Worm (Caenorhabditis elegans) whole organism, L1 larva: ENCODE results near the gene fem-3.
A peak's percentile ranks its signal among the peaks of the same experiment; 100 is the strongest.

Experiments
- C16A3.4 ChIP-seq: fragments of 150-350 bp; optimal IDR thresholded peaks from 2 replicates; lab custom pipeline; 2014; ENCODE audit warnings: missing biosample characterization, missing genetic modification characterization
- Y116A8C.19 ChIP-seq: sonication (generic microtip); optimal IDR thresholded peaks from 2 replicates; lab custom pipeline; 2016; ENCODE audit warnings: missing compliant biosample characterization, missing genetic modification characterization, borderline replicate concordance
- alr-1 ChIP-seq: fragments of 200-800 bp; sonication (Bioruptor generic); optimal IDR thresholded peaks from 2 replicates; lab custom pipeline; 2018; ENCODE audit warnings: borderline replicate concordance, mild to moderate bottlenecking, missing genetic modification characterization, missing compliant biosample characterization
- ama-1 ChIP-seq: fragments of 150-350 bp; optimal IDR thresholded peaks from 2 replicates; lab custom pipeline; 2014
- ceh-63 ChIP-seq: fragments of 200-800 bp; sonication (Bioruptor generic); optimal IDR thresholded peaks from 2 replicates; lab custom pipeline; 2018; ENCODE audit warnings: mild to moderate bottlenecking, missing genetic modification characterization, missing compliant biosample characterization
- ceh-8 ChIP-seq: fragments of 200-800 bp; sonication (Bioruptor generic); optimal IDR thresholded peaks from 2 replicates; lab custom pipeline; 2018; ENCODE audit warnings: mild to moderate bottlenecking, missing genetic modification characterization, moderate library complexity, missing compliant biosample characterization
- ceh-82 ChIP-seq, 3 experiments: fragments of 150-350 bp in 1 of 3; sonication (generic microtip) in 2 of 3; optimal IDR thresholded peaks; 2 replicates each; lab custom pipeline; 2014 to 2017; ENCODE audit warnings: missing biosample characterization in 3 of 3, missing genetic modification characterization in 3 of 3
- ceh-88 ChIP-seq: fragments of 200-800 bp; sonication (Bioruptor generic); IDR thresholded peaks from 2 replicates; pipeline ENCODE4 v1.3.6; 2022; ENCODE audit warnings: missing genetic modification characterization, missing compliant biosample characterization
- ces-1 ChIP-seq: fragments of 150-350 bp; optimal IDR thresholded peaks from 2 replicates; lab custom pipeline; 2014; ENCODE audit warnings: missing biosample characterization, missing genetic modification reagents, missing genetic modification characterization
- dpl-1 ChIP-seq, 3 experiments: fragments of 150-350 bp in 2 of 3; sonication (generic microtip) in 1 of 3; optimal IDR thresholded peaks; 2 replicates each; lab custom pipeline; 2014 to 2017; ENCODE audit warnings: missing biosample characterization in 3 of 3, missing genetic modification characterization in 3 of 3, missing genetic modification reagents in 3 of 3
- dsc-1 ChIP-seq: sonication (generic microtip); optimal IDR thresholded peaks from 2 replicates; lab custom pipeline; 2016; ENCODE audit warnings: mild to moderate bottlenecking, missing genetic modification characterization, missing compliant biosample characterization
- efl-1 ChIP-seq, 4 experiments: fragments of 150-350 bp; optimal IDR thresholded peaks in 3 of 4; peaks in 1 of 4; 1 replicate in 1 of 4; 2 replicates in 3 of 4; lab custom pipeline; 2014; ENCODE audit warnings: missing biosample characterization in 2 of 4, missing genetic modification characterization in 2 of 4, missing genetic modification reagents in 2 of 4
- efl-3 ChIP-seq: fragments of 200-800 bp; sonication (Bioruptor generic); optimal IDR thresholded peaks from 2 replicates; lab custom pipeline; 2018; ENCODE audit warnings: mild to moderate bottlenecking, missing genetic modification characterization, missing compliant biosample characterization
- egl-27 ChIP-seq, 2 experiments: fragments of 150-350 bp in 1 of 2; sonication (generic microtip); optimal IDR thresholded peaks; 3 replicates each; lab custom pipeline; 2017 to 2018; ENCODE audit warnings: missing biosample characterization in 2 of 2, missing genetic modification characterization in 2 of 2, missing genetic modification reagents in 2 of 2
- elt-2 ChIP-seq: sonication (generic microtip); optimal IDR thresholded peaks from 2 replicates; lab custom pipeline; 2016; ENCODE audit warnings: missing genetic modification characterization, mild to moderate bottlenecking, inconsistent platforms, missing compliant biosample characterization, missing genetic modification reagents
- elt-3 ChIP-seq, 6 experiments: fragments of 150-350 bp in 1 of 6; sonication (generic microtip); optimal IDR thresholded peaks; 2 replicates each; lab custom pipeline; 2017 to 2018; ENCODE audit warnings: missing biosample characterization in 6 of 6, missing genetic modification characterization in 6 of 6, inconsistent platforms in 1 of 6
- ets-5 ChIP-seq: fragments of 200-800 bp; sonication (Bioruptor generic); IDR thresholded peaks from 2 replicates; pipeline ENCODE4 v1.3.6; 2022; ENCODE audit warnings: missing genetic modification characterization, missing compliant biosample characterization
- fkh-10 ChIP-seq: sonication (generic microtip); optimal IDR thresholded peaks from 2 replicates; lab custom pipeline; 2017; ENCODE audit warnings: missing biosample characterization, missing genetic modification reagents, missing genetic modification characterization
- fkh-4 ChIP-seq: sonication (generic microtip); optimal IDR thresholded peaks from 2 replicates; lab custom pipeline; 2016; ENCODE audit warnings: missing compliant biosample characterization, missing genetic modification characterization, borderline replicate concordance
- fos-1 ChIP-seq: fragments of 150-350 bp; optimal IDR thresholded peaks from 2 replicates; lab custom pipeline; 2014; ENCODE audit warnings: missing biosample characterization, missing genetic modification characterization
- hlh-17 ChIP-seq: fragments of 200-800 bp; sonication (Bioruptor generic); optimal IDR thresholded peaks from 2 replicates; lab custom pipeline; 2018; ENCODE audit warnings: missing genetic modification characterization, mild to moderate bottlenecking, missing compliant biosample characterization, moderate library complexity, borderline replicate concordance
- isw-1 ChIP-seq: fragments of 200-800 bp; sonication (Bioruptor generic); IDR thresholded peaks from 2 replicates; pipeline ENCODE4 v1.3.6; 2022; ENCODE audit warnings: missing genetic modification characterization, missing compliant biosample characterization
- lin-13 ChIP-seq: fragments of 150-350 bp; optimal IDR thresholded peaks from 2 replicates; lab custom pipeline; 2014; ENCODE audit warnings: missing biosample characterization, missing genetic modification reagents, missing genetic modification characterization
- lin-35 ChIP-seq, 2 experiments: fragments of 150-350 bp; optimal IDR thresholded peaks; 2 replicates each; lab custom pipeline; 2014; ENCODE audit warnings: missing biosample characterization in 2 of 2, missing genetic modification characterization in 2 of 2, missing genetic modification reagents in 2 of 2
- lin-39 ChIP-seq: fragments of 150-350 bp; optimal IDR thresholded peaks from 2 replicates; lab custom pipeline; 2014; ENCODE audit warnings: missing biosample characterization, missing genetic modification reagents, missing genetic modification characterization
- lsy-2 ChIP-seq, 2 experiments: fragments of 150-350 bp; optimal IDR thresholded peaks; 2 replicates each; lab custom pipeline; 2014; ENCODE audit warnings: missing biosample characterization in 2 of 2, missing genetic modification characterization in 2 of 2
- mdl-1 ChIP-seq, 2 experiments: fragments of 150-350 bp; optimal IDR thresholded peaks; 2 replicates each; lab custom pipeline; 2014 to 2017; ENCODE audit warnings: missing biosample characterization in 2 of 2, missing genetic modification characterization in 2 of 2, inconsistent platforms in 1 of 2
- mep-1 ChIP-seq: fragments of 150-350 bp; optimal IDR thresholded peaks from 2 replicates; lab custom pipeline; 2014; ENCODE audit warnings: missing biosample characterization, missing genetic modification characterization
- nhr-12 ChIP-seq: sonication (generic microtip); optimal IDR thresholded peaks from 2 replicates; lab custom pipeline; 2017; ENCODE audit warnings: missing biosample characterization, missing genetic modification characterization
- nhr-19 ChIP-seq: fragments of 200-800 bp; sonication (Bioruptor generic); conservative IDR thresholded peaks from 2 replicates; pipeline ENCODE4 v1.3.6; 2022; ENCODE audit warnings: missing genetic modification characterization, missing compliant biosample characterization
- nhr-20 ChIP-seq: sonication (generic microtip); optimal IDR thresholded peaks from 2 replicates; lab custom pipeline; 2016; ENCODE audit warnings: mild to moderate bottlenecking, missing genetic modification characterization, missing compliant biosample characterization
- nhr-28 ChIP-seq: fragments of 150-350 bp; optimal IDR thresholded peaks from 2 replicates; lab custom pipeline; 2014; ENCODE audit warnings: missing biosample characterization, missing genetic modification characterization
- nhr-47 ChIP-seq: sonication (generic microtip); optimal IDR thresholded peaks from 2 replicates; lab custom pipeline; 2016; ENCODE audit warnings: mild to moderate bottlenecking, missing genetic modification characterization, moderate library complexity, missing compliant biosample characterization
- nhr-71 ChIP-seq: sonication (generic microtip); optimal IDR thresholded peaks from 2 replicates; lab custom pipeline; 2016; ENCODE audit warnings: mild to moderate bottlenecking, missing genetic modification characterization, moderate library complexity, missing compliant biosample characterization
- nhr-76 ChIP-seq: sonication (generic microtip); optimal IDR thresholded peaks from 2 replicates; lab custom pipeline; 2017; ENCODE audit warnings: missing biosample characterization, missing genetic modification characterization
- nhr-77 ChIP-seq: fragments of 150-350 bp; optimal IDR thresholded peaks from 2 replicates; lab custom pipeline; 2014; ENCODE audit warnings: missing biosample characterization, missing genetic modification characterization
- nhr-84 ChIP-seq: sonication (generic microtip); optimal IDR thresholded peaks from 2 replicates; lab custom pipeline; 2017; ENCODE audit warnings: missing biosample characterization, missing genetic modification characterization
- nhr-85 ChIP-seq: sonication (generic microtip); peaks from one replicate; lab custom pipeline; 2016; ENCODE audit warnings: missing genetic modification characterization, inconsistent platforms, missing compliant biosample characterization
- nhr-90 ChIP-seq: sonication (generic microtip); optimal IDR thresholded peaks from 2 replicates; lab custom pipeline; 2016; ENCODE audit warnings: mild to moderate bottlenecking, missing genetic modification characterization, missing compliant biosample characterization; ENCODE audit not compliant: poor library complexity
- pag-3 ChIP-seq: sonication (generic microtip); optimal IDR thresholded peaks from 2 replicates; lab custom pipeline; 2017; ENCODE audit warnings: missing genetic modification characterization, mild to moderate bottlenecking, missing compliant biosample characterization, antibody characterized with exemption, borderline replicate concordance; ENCODE audit not compliant: insufficient read depth
- rnt-1 ChIP-seq: sonication (generic microtip); optimal IDR thresholded peaks from 2 replicates; lab custom pipeline; 2016; ENCODE audit warnings: mild to moderate bottlenecking, missing genetic modification characterization, moderate library complexity, missing compliant biosample characterization
- skn-1 ChIP-seq: fragments of 150-350 bp; optimal IDR thresholded peaks from 2 replicates; lab custom pipeline; 2014; ENCODE audit warnings: missing biosample characterization, missing genetic modification characterization
- snu-23 ChIP-seq: sonication (generic microtip); optimal IDR thresholded peaks from 2 replicates; lab custom pipeline; 2016; ENCODE audit warnings: missing genetic modification characterization, missing compliant biosample characterization
- sox-4 ChIP-seq: sonication (generic microtip); optimal IDR thresholded peaks from 2 replicates; lab custom pipeline; 2016; ENCODE audit warnings: missing genetic modification characterization, missing compliant biosample characterization
- sptf-1 ChIP-seq: fragments of 150-350 bp; optimal IDR thresholded peaks from 2 replicates; lab custom pipeline; 2014; ENCODE audit warnings: missing biosample characterization, missing genetic modification characterization
- sup-37 ChIP-seq: fragments of 200-800 bp; sonication (Bioruptor generic); optimal IDR thresholded peaks from 2 replicates; lab custom pipeline; 2018; ENCODE audit warnings: mild to moderate bottlenecking, missing genetic modification characterization, missing compliant biosample characterization
- tbx-2 ChIP-seq: sonication (generic microtip); optimal IDR thresholded peaks from 2 replicates; lab custom pipeline; 2016; ENCODE audit warnings: missing genetic modification characterization, missing compliant biosample characterization
- tlp-1 ChIP-seq: fragments of 150-350 bp; optimal IDR thresholded peaks from 2 replicates; lab custom pipeline; 2014; ENCODE audit warnings: missing biosample characterization, missing genetic modification characterization
- unc-130 ChIP-seq: fragments of 150-350 bp; optimal IDR thresholded peaks from 2 replicates; lab custom pipeline; 2017; ENCODE audit warnings: missing biosample characterization, missing genetic modification characterization, inconsistent platforms
- unc-30 ChIP-seq: sonication (generic microtip); optimal IDR thresholded peaks from 2 replicates; lab custom pipeline; 2017; ENCODE audit warnings: missing biosample characterization, missing genetic modification characterization
- unc-62 ChIP-seq: fragments of 150-350 bp; optimal IDR thresholded peaks from 2 replicates; lab custom pipeline; 2014; ENCODE audit warnings: missing biosample characterization, missing genetic modification reagents, missing genetic modification characterization
- zag-1 ChIP-seq: fragments of 150-350 bp; optimal IDR thresholded peaks from 2 replicates; lab custom pipeline; 2014; ENCODE audit warnings: missing biosample characterization, missing genetic modification characterization
- ztf-11 ChIP-seq, 2 experiments: sonication (generic microtip); optimal IDR thresholded peaks; 2 replicates each; lab custom pipeline; 2016 to 2017; ENCODE audit warnings: missing genetic modification characterization in 2 of 2, missing biosample characterization in 1 of 2, missing compliant biosample characterization in 1 of 2

The fem-3 gene

DNA sequence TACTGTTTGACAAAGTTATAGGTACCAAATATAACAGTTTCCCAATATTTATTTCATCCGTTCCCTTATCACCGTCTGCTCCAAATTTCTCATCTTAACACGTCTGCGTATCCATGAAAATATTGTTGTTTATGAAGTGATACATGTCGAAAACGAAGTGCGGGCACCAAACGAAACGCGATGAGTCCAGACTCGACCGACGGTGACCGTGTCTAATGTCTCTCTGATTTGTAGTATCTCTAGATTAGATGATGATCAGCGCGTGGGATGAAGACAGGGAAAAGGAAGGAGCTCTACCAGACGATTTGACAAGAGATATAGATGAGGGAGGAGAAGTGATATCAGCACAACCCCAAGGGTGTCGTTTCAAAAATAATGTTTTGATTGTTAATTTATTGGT is 24.6 kb upstream of the fem-3 start:
- peak; percentile 25; the same call in 1 of the 2 replicates for TF ChIP-seq nhr-19
- no peak for TF ChIP-seq hlh-17
- TF ChIP-seq nhr-90 = no peak
- TF ChIP-seq lin-35 (GFP tag; optimal IDR thresholded peaks at IDR 0.05; lab: Kevin White, UChicago) = peak in 1 of 2 experiments; percentile 3
- no peak for TF ChIP-seq egl-27 (tag; optimal IDR thresholded peaks at IDR 0.05; lab: Kevin White, UChicago)
- no peak for TF ChIP-seq elt-3 (tag; optimal IDR thresholded peaks at IDR 0.05; lab: Kevin White, UChicago)
- peak; percentile 72 for TF ChIP-seq rnt-1
- TF ChIP-seq fkh-4 (tag; lab: Kevin White, UChicago) = no peak
- TF ChIP-seq ama-1 (lab: Kevin White, UChicago) = no peak
- TF ChIP-seq elt-2 (tag; lab: Kevin White, UChicago) = no peak
- TF ChIP-seq mdl-1 (tag; optimal IDR thresholded peaks at IDR 0.05; lab: Kevin White, UChicago) = no peak
- TF ChIP-seq sup-37 = no peak
- TF ChIP-seq sptf-1 (tag; lab: Kevin White, UChicago) = no peak
- TF ChIP-seq nhr-85 (tag; lab: Kevin White, UChicago) = no peak
- TF ChIP-seq sox-4 (tag; lab: Kevin White, UChicago) = no peak
- TF ChIP-seq unc-62 (GFP tag; lab: Kevin White, UChicago) = no peak
- peak; percentile 70 for TF ChIP-seq nhr-71
- TF ChIP-seq tbx-2 (tag; lab: Kevin White, UChicago) = no peak
- no peak for TF ChIP-seq fos-1 (tag; lab: Kevin White, UChicago)
- TF ChIP-seq nhr-47 = no peak
- no peak for TF ChIP-seq nhr-28 (tag; lab: Kevin White, UChicago)
- TF ChIP-seq lin-39 (tag; lab: Kevin White, UChicago) = no peak
- no peak for TF ChIP-seq unc-30 (tag; lab: Kevin White, UChicago)
- TF ChIP-seq mep-1 (tag; lab: Kevin White, UChicago) = no peak
- TF ChIP-seq nhr-20 (tag; lab: Kevin White, UChicago) = peak; percentile 11
- no peak for TF ChIP-seq isw-1 (GFP tag; lab: Robert Waterston, UW)
- no peak for TF ChIP-seq zag-1
- TF ChIP-seq Y116A8C.19 = no peak
- no peak for TF ChIP-seq efl-3 (GFP tag; lab: Kevin White, UChicago)
- TF ChIP-seq nhr-84 = no peak
- TF ChIP-seq snu-23 (GFP tag; lab: Kevin White, UChicago) = peak; percentile 44
- TF ChIP-seq nhr-77 (tag; lab: Kevin White, UChicago) = no peak
- no peak for TF ChIP-seq dsc-1 (tag; lab: Kevin White, UChicago)
- TF ChIP-seq nhr-12 = no peak
- TF ChIP-seq dpl-1 (GFP tag; optimal IDR thresholded peaks at IDR 0.05; lab: Kevin White, UChicago) = no peak
- TF ChIP-seq ceh-82 (tag; optimal IDR thresholded peaks at IDR 0.05; lab: Kevin White, UChicago) = no peak
- no peak for TF ChIP-seq fkh-10 (GFP tag; lab: Kevin White, UChicago)
- no peak for TF ChIP-seq ceh-88 (GFP tag; lab: Robert Waterston, UW)
- TF ChIP-seq nhr-76 (tag; lab: Kevin White, UChicago) = no peak
- TF ChIP-seq ets-5 (GFP tag; lab: Robert Waterston, UW) = no peak
- TF ChIP-seq lsy-2 (tag; optimal IDR thresholded peaks at IDR 0.05; lab: Kevin White, UChicago) = peak in 1 of 2 experiments; percentile 31
- no peak for TF ChIP-seq ceh-63 (GFP tag; lab: Kevin White, UChicago)
- peak; percentile 73 for TF ChIP-seq unc-130 (tag; lab: Kevin White, UChicago)
- no peak for TF ChIP-seq skn-1 (tag; lab: Kevin White, UChicago)
- TF ChIP-seq tlp-1 = no peak
- TF ChIP-seq efl-1 (optimal IDR thresholded peaks at IDR 0.05; lab: Kevin White, UChicago) = peak in 1 of 2 experiments; percentile 15
- peak in 1 of 2 experiments; percentile 45 for TF ChIP-seq efl-1 (GFP tag; optimal IDR thresholded peaks at IDR 0.05 in 1 of 2; lab: Kevin White, UChicago)
- TF ChIP-seq ztf-11 (tag; optimal IDR thresholded peaks at IDR 0.05; lab: Kevin White, UChicago) = no peak
- TF ChIP-seq ceh-8 (GFP tag; lab: Kevin White, UChicago) = no peak
- TF ChIP-seq lin-13 = no peak
- no peak for TF ChIP-seq pag-3 (tag; lab: Kevin White, UChicago)
- no peak for TF ChIP-seq ces-1
- TF ChIP-seq C16A3.4 = no peak
- TF ChIP-seq alr-1 = no peak
